Worm (Caenorhabditis elegans): Measurements from ENCODE around the gene unc-46.

ce11 chrV:5102017-5102416 lies 3.2 kb upstream of the unc-46 start, which contains the start of gene srab-1:
- TF ChIP-seq rcor-1 (GFP tag; IDR thresholded peaks at IDR 0.05): no peak
- TF ChIP-seq C17E4.6 (GFP tag; IDR thresholded peaks at IDR 0.05): no peak
- no peak for TF ChIP-seq ceh-58 (GFP tag; IDR thresholded peaks at IDR 0.05)
- no peak for TF ChIP-seq nfya-2 (GFP tag; IDR thresholded peaks at IDR 0.05)

Measured in whole organism, young adult.